Fruit fly (Drosophila melanogaster): Measurements from ENCODE around the gene P5cr.

Gene P5cr

dm6 chr3R:19028758-19029157 lies at the start of gene P5cr, which contains the start of gene GatA:
Gene P5cr, plus strand, starts transcription at chr3R:19028931.
Gene GatA, minus strand, starts transcription at chr3R:19028857.
- peak; percentile 49 for TF ChIP-seq CG17829 (tag; optimal IDR thresholded peaks at IDR 0.05)
- TF ChIP-seq trh (GFP tag; optimal IDR thresholded peaks at IDR 0.05), result no peak
- TF ChIP-seq CG17612 (GFP tag; IDR thresholded peaks at IDR 0.05), result no peak
- peak; percentile 5 for TF ChIP-seq sima (GFP tag; optimal IDR thresholded peaks at IDR 0.05)
- TF ChIP-seq ems (GFP tag; optimal IDR thresholded peaks at IDR 0.05), result peak; percentile 84
- TF ChIP-seq tll (GFP tag; optimal IDR thresholded peaks at IDR 0.05), result no peak
- TF ChIP-seq CG32772 (GFP tag; IDR thresholded peaks at IDR 0.05), result peak; percentile 73
- peak; percentile 51 for TF ChIP-seq CG7928 (GFP tag; optimal IDR thresholded peaks at IDR 0.05)
- TF ChIP-seq row (GFP tag; IDR thresholded peaks at IDR 0.05), result peak; percentile 94
- peak; percentile 75 for TF ChIP-seq CG12744 (GFP tag; optimal IDR thresholded peaks at IDR 0.05)
- peak; percentile 65 for TF ChIP-seq CG6689 (GFP tag; IDR thresholded peaks at IDR 0.05)
- TF ChIP-seq luna (GFP tag; optimal IDR thresholded peaks at IDR 0.05), result peak; percentile 69
- TF ChIP-seq HHEX (GFP tag; optimal IDR thresholded peaks at IDR 0.05), result peak; percentile 71
- TF ChIP-seq sd (tag; optimal IDR thresholded peaks at IDR 0.05), result peak; percentile 74
- TF ChIP-seq slbo (GFP tag; IDR thresholded peaks at IDR 0.05), result peak; percentile 97
- peak; percentile 58 for TF ChIP-seq ATbp (GFP tag; optimal IDR thresholded peaks at IDR 0.05)
- TF ChIP-seq CG9932 (GFP tag; IDR thresholded peaks at IDR 0.05), result peak; percentile 96
- peak; percentile 90 for TF ChIP-seq CG11247 (GFP tag; IDR thresholded peaks at IDR 0.05)
- peak; percentile 38 for TF ChIP-seq ash1 (GFP tag; optimal IDR thresholded peaks at IDR 0.05)
- no peak for TF ChIP-seq scrt (GFP tag; optimal IDR thresholded peaks at IDR 0.05)
- peak; percentile 38 for TF ChIP-seq ab (GFP tag; optimal IDR thresholded peaks at IDR 0.05)
- TF ChIP-seq hbn (GFP tag; IDR thresholded peaks at IDR 0.05; ENCODE audit: partially characterized antibody), result no peak
- TF ChIP-seq CG18764 (GFP tag; optimal IDR thresholded peaks at IDR 0.05), result peak; percentile 67
- peak; percentile 40 for TF ChIP-seq nmo (GFP tag; optimal IDR thresholded peaks at IDR 0.05)
- TF ChIP-seq grau (tag; optimal IDR thresholded peaks at IDR 0.05), result peak; percentile 82
- TF ChIP-seq CG1529 (GFP tag; optimal IDR thresholded peaks at IDR 0.05), result peak; percentile 24
- peak; percentile 68; the same call in 2 of the 3 replicates for TF ChIP-seq Optix (GFP tag; IDR thresholded peaks at IDR 0.05)
- peak; percentile 64 for TF ChIP-seq CG8089 (GFP tag; optimal IDR thresholded peaks at IDR 0.05)
- TF ChIP-seq HLH54F (GFP tag; optimal IDR thresholded peaks at IDR 0.05), result peak; percentile 92
- TF ChIP-seq CG12219 (GFP tag; optimal IDR thresholded peaks at IDR 0.05), result peak; percentile 64
- peak; percentile 5 for TF ChIP-seq gcm (GFP tag; optimal IDR thresholded peaks at IDR 0.05)
- TF ChIP-seq CG9817 (tag; optimal IDR thresholded peaks at IDR 0.05), result peak; percentile 85
- peak; percentile 60 for TF ChIP-seq Xrp1 (GFP tag; IDR thresholded peaks at IDR 0.05)
- peak; percentile 97 for TF ChIP-seq Ets65A (GFP tag)
- peak; percentile 48; the same call in 1 of the 3 replicates for TF ChIP-seq B-H1 (GFP tag; IDR thresholded peaks at IDR 0.05)
- peak; percentile 83 to 92 for TF ChIP-seq dpn (GFP tag; optimal IDR thresholded peaks at IDR 0.05)
- peak; percentile 76 for TF ChIP-seq CG6813 (GFP tag; optimal IDR thresholded peaks at IDR 0.05)
- TF ChIP-seq CG7786 (GFP tag; optimal IDR thresholded peaks at IDR 0.05), result peak; percentile 90
- peak; percentile 82 for TF ChIP-seq CG11085 (GFP tag; IDR thresholded peaks at IDR 0.05)
- no peak for TF ChIP-seq Eip74EF (GFP tag; optimal IDR thresholded peaks at IDR 0.05)
- TF ChIP-seq Aef1 (GFP tag; IDR thresholded peaks at IDR 0.05), result peak; percentile 81
- peak; percentile 28 for TF ChIP-seq ftz-f1 (GFP tag; optimal IDR thresholded peaks at IDR 0.05)
- no peak for TF ChIP-seq corto (GFP tag; optimal IDR thresholded peaks at IDR 0.05)
- peak; percentile 75 for TF ChIP-seq exex (tag; optimal IDR thresholded peaks at IDR 0.05)
- peak; percentile 86 for TF ChIP-seq otp (GFP tag; IDR thresholded peaks at IDR 0.05)
- no peak for TF ChIP-seq Hr39 (optimal IDR thresholded peaks at IDR 0.05)
- peak; percentile 94 for TF ChIP-seq mam (GFP tag; optimal IDR thresholded peaks at IDR 0.05)
- peak; percentile 85 for TF ChIP-seq CG12942 (GFP tag; optimal IDR thresholded peaks at IDR 0.05)
- TF ChIP-seq stc (GFP tag; IDR thresholded peaks at IDR 0.05), result peak; percentile 75
- TF ChIP-seq gem (tag; optimal IDR thresholded peaks at IDR 0.05), result peak; percentile 82
- TF ChIP-seq onecut (GFP tag; IDR thresholded peaks at IDR 0.05), result peak; percentile 96
- TF ChIP-seq salm (tag; optimal IDR thresholded peaks at IDR 0.05), result peak; percentile 49
